Fruit fly (Drosophila melanogaster) whole organism, embryonic: ENCODE results near the gene Pka-C1.
A peak's percentile ranks its signal among the peaks of the same experiment; 100 is the strongest.

Source experiments
- Blimp-1 ChIP-seq: fragments of 200-800 bp; sonication (Bioruptor generic); optimal IDR thresholded peaks from 3 replicates; lab custom pipeline; 2018; ENCODE audit warnings: missing biosample characterization, missing genetic modification characterization, mild to moderate bottlenecking, moderate library complexity, missing genetic modification reagents
- C15 ChIP-seq: fragments of 200-800 bp; sonication (Bioruptor generic); IDR thresholded peaks from 3 replicates; pipeline ENCODE4 v1.3.6; 2022; ENCODE audit warnings: missing biosample characterization, missing genetic modification characterization
- CG10147 ChIP-seq: fragments of 200-800 bp; sonication (Bioruptor generic); optimal IDR thresholded peaks from 2 replicates; lab custom pipeline; 2019; ENCODE audit warnings: missing biosample characterization, mild to moderate bottlenecking, missing genetic modification characterization, moderate library complexity
- CG10209 ChIP-seq: fragments of 200-800 bp; sonication (Bioruptor generic); optimal IDR thresholded peaks from 3 replicates; lab custom pipeline; 2017; ENCODE audit warnings: missing biosample characterization, mild to moderate bottlenecking, missing genetic modification characterization, missing genetic modification reagents
- CG13775 ChIP-seq: fragments of 200-800 bp; sonication (Bioruptor generic); optimal IDR thresholded peaks from 3 replicates; lab custom pipeline; 2017; ENCODE audit warnings: missing biosample characterization, mild to moderate bottlenecking, missing genetic modification characterization
- CG14667 ChIP-seq: fragments of 200-800 bp; sonication (Bioruptor generic); IDR thresholded peaks from 2 replicates; pipeline ENCODE4 v1.3.6; 2022; ENCODE audit warnings: missing biosample characterization, missing genetic modification characterization
- CG1602 ChIP-seq: fragments of 200-800 bp; sonication (Bioruptor generic); optimal IDR thresholded peaks from 3 replicates; lab custom pipeline; 2016; ENCODE audit warnings: missing biosample characterization, missing genetic modification characterization
- CG16779 ChIP-seq: fragments of 200-800 bp; sonication (Bioruptor generic); IDR thresholded peaks from 2 replicates; pipeline ENCODE4 v1.3.6; 2022; ENCODE audit warnings: missing biosample characterization, missing genetic modification characterization
- CG17359 ChIP-seq: fragments of 200-800 bp; sonication (Bioruptor generic); optimal IDR thresholded peaks from 3 replicates; lab custom pipeline; 2018; ENCODE audit warnings: missing biosample characterization, mild to moderate bottlenecking, missing genetic modification characterization, moderate library complexity
- CG17361 ChIP-seq: fragments of 200-800 bp; sonication (Bioruptor generic); IDR thresholded peaks from 3 replicates; pipeline ENCODE4 v1.3.6; 2022; ENCODE audit warnings: missing biosample characterization, missing genetic modification characterization
- CG18011 ChIP-seq: fragments of 200-800 bp; sonication (Bioruptor generic); optimal IDR thresholded peaks from 2 replicates; lab custom pipeline; 2017; ENCODE audit warnings: missing biosample characterization, missing genetic modification characterization, mild to moderate bottlenecking, moderate library complexity, missing genotype
- CG2120 ChIP-seq: fragments of 200-800 bp; sonication (Bioruptor generic); optimal IDR thresholded peaks from 3 replicates; lab custom pipeline; 2016; ENCODE audit warnings: missing biosample characterization, missing genetic modification characterization
- CG2202 ChIP-seq: fragments of 200-800 bp; sonication (Bioruptor generic); optimal IDR thresholded peaks from 2 replicates; lab custom pipeline; 2018; ENCODE audit warnings: missing biosample characterization, mild to moderate bottlenecking, missing genetic modification characterization
- CG31224 ChIP-seq: fragments of 200-800 bp; sonication (Bioruptor generic); IDR thresholded peaks from 2 replicates; pipeline ENCODE4 v1.3.6; 2022; ENCODE audit warnings: missing biosample characterization, missing genetic modification characterization
- CG34422 ChIP-seq: fragments of 200-800 bp; sonication (Bioruptor generic); IDR thresholded peaks from 3 replicates; pipeline ENCODE4 v1.3.6; 2022; ENCODE audit warnings: missing biosample characterization, missing genetic modification characterization
- CG4404 ChIP-seq: fragments of 200-800 bp; sonication (Bioruptor generic); IDR thresholded peaks from 2 replicates; pipeline ENCODE4 v1.3.6; 2022; ENCODE audit warnings: missing biosample characterization, missing genetic modification characterization
- CG4424 ChIP-seq: fragments of 200-800 bp; sonication (Bioruptor generic); optimal IDR thresholded peaks from 3 replicates; lab custom pipeline; 2016; ENCODE audit warnings: missing biosample characterization, missing genetic modification characterization
- CG7271 ChIP-seq: fragments of 200-800 bp; sonication (Bioruptor generic); optimal IDR thresholded peaks from 2 replicates; lab custom pipeline; 2018; ENCODE audit warnings: missing biosample characterization, mild to moderate bottlenecking, missing genetic modification characterization, moderate library complexity
- CG8478 ChIP-seq: fragments of >200 bp; optimal IDR thresholded peaks from 2 replicates; lab custom pipeline; 2018
- CG8765 ChIP-seq: fragments of 200-800 bp; sonication (Bioruptor generic); IDR thresholded peaks from 2 replicates; pipeline ENCODE4 v1.3.6; 2022; ENCODE audit warnings: missing biosample characterization, missing genetic modification characterization
- Deaf1 ChIP-seq: fragments of 200-800 bp; optimal IDR thresholded peaks from 3 replicates; lab custom pipeline; 2019; ENCODE audit warnings: missing biosample characterization, mild to moderate bottlenecking, missing genetic modification characterization, moderate library complexity
- Hand ChIP-seq: fragments of 200-800 bp; sonication (Bioruptor generic); optimal IDR thresholded peaks from 2 replicates; lab custom pipeline; 2017; ENCODE audit warnings: mild to moderate bottlenecking, missing biosample characterization, missing genetic modification reagents, missing genetic modification characterization
- Hr39 ChIP-seq: fragments of >200 bp; optimal IDR thresholded peaks from 2 replicates; lab custom pipeline; 2017
- Jarid2 ChIP-seq: fragments of 200-800 bp; sonication (Bioruptor generic); optimal IDR thresholded peaks from 3 replicates; lab custom pipeline; 2017; ENCODE audit warnings: mild to moderate bottlenecking, missing biosample characterization, missing genetic modification reagents, missing genetic modification characterization
- Mrtf ChIP-seq: fragments of 200-800 bp; sonication (Bioruptor generic); IDR thresholded peaks from 3 replicates; pipeline ENCODE4 v1.3.6; 2022; ENCODE audit warnings: missing biosample characterization, missing genetic modification characterization
- Oli ChIP-seq: fragments of 200-800 bp; sonication (Bioruptor generic); optimal IDR thresholded peaks from 2 replicates; lab custom pipeline; 2018; ENCODE audit warnings: missing biosample characterization, mild to moderate bottlenecking, missing genetic modification characterization, moderate library complexity
- Tbp ChIP-seq: fragments of >200 bp; optimal IDR thresholded peaks from 2 replicates; lab custom pipeline; 2018; ENCODE audit warnings: missing biosample characterization, missing genetic modification characterization
- ab ChIP-seq: fragments of 200-800 bp; sonication (Bioruptor generic); optimal IDR thresholded peaks from 2 replicates; lab custom pipeline; 2016; ENCODE audit warnings: missing biosample characterization, missing genetic modification characterization
- abd-A ChIP-seq: fragments of 200-800 bp; sonication (Bioruptor generic); optimal IDR thresholded peaks from 3 replicates; lab custom pipeline; 2019; ENCODE audit warnings: missing biosample characterization, mild to moderate bottlenecking, missing genetic modification characterization, moderate library complexity
- ac ChIP-seq: fragments of 200-800 bp; sonication (Bioruptor generic); optimal IDR thresholded peaks from 3 replicates; lab custom pipeline; 2017; ENCODE audit warnings: missing biosample characterization, mild to moderate bottlenecking, missing genetic modification characterization
- ap ChIP-seq: fragments of 200-800 bp; sonication (Bioruptor generic); IDR thresholded peaks from 2 replicates; pipeline ENCODE4 v1.3.6; 2022; ENCODE audit warnings: missing biosample characterization, missing genetic modification characterization
- az2 ChIP-seq: fragments of 200-800 bp; sonication (Bioruptor generic); optimal IDR thresholded peaks from 3 replicates; lab custom pipeline; 2016; ENCODE audit warnings: missing biosample characterization, missing genetic modification characterization
- bcd ChIP-seq: fragments of 200-800 bp; sonication (Bioruptor generic); optimal IDR thresholded peaks from 2 replicates; lab custom pipeline; 2017; ENCODE audit warnings: missing biosample characterization, mild to moderate bottlenecking, missing genetic modification characterization
- disco-r ChIP-seq: fragments of 200-800 bp; sonication (Bioruptor generic); optimal IDR thresholded peaks from 2 replicates; lab custom pipeline; 2016; ENCODE audit warnings: missing biosample characterization, missing genetic modification characterization
- dmrt11E ChIP-seq: fragments of 200-800 bp; sonication (Bioruptor generic); optimal IDR thresholded peaks from 3 replicates; lab custom pipeline; 2018; ENCODE audit warnings: missing biosample characterization, mild to moderate bottlenecking, missing genetic modification characterization, moderate library complexity
- eyg ChIP-seq: fragments of 200-800 bp; sonication (Bioruptor generic); optimal IDR thresholded peaks from 3 replicates; lab custom pipeline; 2016; ENCODE audit warnings: missing biosample characterization, missing genetic modification characterization
- fd3F ChIP-seq: fragments of 200-800 bp; sonication (Bioruptor generic); optimal IDR thresholded peaks from 2 replicates; lab custom pipeline; 2018; ENCODE audit warnings: missing biosample characterization, mild to moderate bottlenecking, missing genetic modification characterization, moderate library complexity
- gem ChIP-seq: fragments of 200-800 bp; sonication (Bioruptor generic); optimal IDR thresholded peaks from 2 replicates; lab custom pipeline; 2019; ENCODE audit warnings: missing biosample characterization, mild to moderate bottlenecking, missing genetic modification characterization, moderate library complexity
- gt ChIP-seq: fragments of 200-800 bp; sonication (Bioruptor generic); IDR thresholded peaks from 2 replicates; pipeline ENCODE4 v1.3.6; 2022; ENCODE audit warnings: missing biosample characterization, missing genetic modification characterization
- hkb ChIP-seq, 2 experiments: fragments of 200-800 bp in 1 of 2; fragments of >200 bp in 1 of 2; sonication (Bioruptor generic) in 1 of 2; IDR thresholded peaks in 1 of 2; optimal IDR thresholded peaks in 1 of 2; 2 replicates each; pipeline versions ENCODE4 v1.3.6 to Lab custom; 2017 to 2022; ENCODE audit warnings: missing biosample characterization in 1 of 2, missing genetic modification characterization in 1 of 2
- ind ChIP-seq: fragments of 200-800 bp; sonication (Bioruptor generic); optimal IDR thresholded peaks from 3 replicates; lab custom pipeline; 2016; ENCODE audit warnings: missing biosample characterization, missing genetic modification characterization
- jumu ChIP-seq: fragments of 200-800 bp; sonication (Bioruptor generic); optimal IDR thresholded peaks from 3 replicates; lab custom pipeline; 2016; ENCODE audit warnings: missing biosample characterization, missing genetic modification characterization
- knrl ChIP-seq: fragments of 200-800 bp; sonication (Bioruptor generic); IDR thresholded peaks from 3 replicates; pipeline ENCODE4 v1.3.6; 2022; ENCODE audit warnings: missing biosample characterization, missing genetic modification characterization; ENCODE audit not compliant: partially characterized antibody
- nom ChIP-seq: fragments of 200-800 bp; sonication (Bioruptor generic); optimal IDR thresholded peaks from 2 replicates; lab custom pipeline; 2017; ENCODE audit warnings: missing biosample characterization, missing genetic modification characterization, mild to moderate bottlenecking, moderate library complexity, missing genetic modification reagents
- onecut ChIP-seq: fragments of 200-800 bp; sonication (Bioruptor generic); IDR thresholded peaks from 2 replicates; pipeline ENCODE4 v1.3.6; 2022; ENCODE audit warnings: missing biosample characterization, missing genetic modification characterization
- pfk ChIP-seq: fragments of 200-800 bp; sonication (Bioruptor generic); optimal IDR thresholded peaks from 2 replicates; lab custom pipeline; 2018; ENCODE audit warnings: missing biosample characterization, mild to moderate bottlenecking, missing genetic modification characterization, moderate library complexity
- phol ChIP-seq: fragments of 200-800 bp; sonication (Bioruptor generic); optimal IDR thresholded peaks from 3 replicates; lab custom pipeline; 2018; ENCODE audit warnings: missing biosample characterization, mild to moderate bottlenecking, missing genetic modification characterization, moderate library complexity
- rib ChIP-seq: fragments of 200-800 bp; sonication (Bioruptor generic); IDR thresholded peaks from 2 replicates; pipeline ENCODE4 v1.3.6; 2022; ENCODE audit warnings: missing biosample characterization, missing genetic modification characterization
- row ChIP-seq: fragments of 200-800 bp; sonication (Bioruptor generic); IDR thresholded peaks from 3 replicates; pipeline ENCODE4 v1.3.6; 2022; ENCODE audit warnings: missing biosample characterization, missing genetic modification characterization
- schlank ChIP-seq: fragments of 200-800 bp; sonication (Bioruptor generic); optimal IDR thresholded peaks from 2 replicates; lab custom pipeline; 2018; ENCODE audit warnings: missing biosample characterization, mild to moderate bottlenecking, missing genetic modification characterization
- unpg ChIP-seq: fragments of 200-800 bp; sonication (Bioruptor generic); optimal IDR thresholded peaks from 3 replicates; lab custom pipeline; 2018; ENCODE audit warnings: missing biosample characterization, mild to moderate bottlenecking, missing genetic modification characterization, moderate library complexity

Gene Pka-C1

DNA sequence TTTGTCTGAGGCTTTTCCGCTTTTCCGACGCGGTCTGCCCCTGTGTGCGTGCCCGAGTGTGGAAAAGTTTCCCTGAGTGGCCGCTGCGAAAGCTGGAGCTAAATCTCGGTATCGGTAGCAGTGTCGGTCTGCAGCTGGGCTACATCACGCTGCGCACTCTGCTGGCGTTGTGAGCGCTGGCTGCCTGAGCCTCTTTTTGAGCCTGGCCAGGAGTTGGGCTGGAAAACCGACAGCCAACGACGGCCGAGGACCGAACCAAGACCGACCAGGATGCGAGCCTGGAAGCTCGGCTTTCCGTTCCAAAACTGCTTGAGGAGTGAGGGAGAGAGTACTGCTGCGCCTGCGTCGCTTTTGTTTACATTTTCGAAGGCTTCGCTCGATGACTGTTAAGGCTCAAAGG lies 44.7 kb upstream of the Pka-C1 start (continued):
- 0 out of 2 replicates have a peak, but pooled peaks have one; percentile 24 for TF ChIP-seq CG16779
- 0 out of 3 replicates have a peak, but pooled peaks have one; percentile 7 for TF ChIP-seq knrl (GFP tag; lab: Robert Waterston, UW)
- no peak for TF ChIP-seq CG8478 (lab: Kevin White, UChicago)
- TF ChIP-seq bcd (GFP tag; lab: Kevin White, UChicago): no peak
- TF ChIP-seq CG13775 (GFP tag; lab: Kevin White, UChicago): no peak
- no peak for TF ChIP-seq eyg (GFP tag; lab: Kevin White, UChicago)
- peak; percentile 92 for TF ChIP-seq Deaf1 (tag; lab: Kevin White, UChicago)
- TF ChIP-seq Hand (GFP tag; lab: Kevin White, UChicago): no peak
- TF ChIP-seq nom (GFP tag; lab: Kevin White, UChicago): no peak
- TF ChIP-seq CG10209: no peak
- TF ChIP-seq Mrtf (GFP tag; lab: Robert Waterston, UW): no peak
- no peak for TF ChIP-seq ap (GFP tag; lab: Robert Waterston, UW)
- no peak for TF ChIP-seq CG18011 (GFP tag; lab: Kevin White, UChicago)
- no peak for TF ChIP-seq ab (GFP tag; lab: Kevin White, UChicago)
- TF ChIP-seq C15 (GFP tag; lab: Robert Waterston, UW): no peak
- TF ChIP-seq CG4404 (GFP tag; lab: Robert Waterston, UW): no peak
- no peak for TF ChIP-seq fd3F (GFP tag; lab: Kevin White, UChicago)
- no peak for TF ChIP-seq az2
- TF ChIP-seq Hr39 (lab: Kevin White, UChicago): no peak
- TF ChIP-seq CG34422: no peak
- TF ChIP-seq CG17361 (GFP tag; lab: Robert Waterston, UW): no peak
- TF ChIP-seq jumu (GFP tag; lab: Kevin White, UChicago): no peak
- no peak for TF ChIP-seq CG2202
- TF ChIP-seq pfk (GFP tag; lab: Kevin White, UChicago): no peak
- TF ChIP-seq ac: no peak
- TF ChIP-seq CG1602 (GFP tag; lab: Kevin White, UChicago): no peak
- no peak for TF ChIP-seq schlank (tag; lab: Kevin White, UChicago)
- TF ChIP-seq CG31224 (GFP tag; lab: Robert Waterston, UW): 0 out of 2 replicates have a peak, but pooled peaks have one; percentile 9
- no peak for TF ChIP-seq unpg
- no peak for TF ChIP-seq disco-r (GFP tag; lab: Kevin White, UChicago)
- no peak for TF ChIP-seq CG4424 (GFP tag; lab: Kevin White, UChicago)
- peak; percentile 64 for TF ChIP-seq abd-A

DNA sequence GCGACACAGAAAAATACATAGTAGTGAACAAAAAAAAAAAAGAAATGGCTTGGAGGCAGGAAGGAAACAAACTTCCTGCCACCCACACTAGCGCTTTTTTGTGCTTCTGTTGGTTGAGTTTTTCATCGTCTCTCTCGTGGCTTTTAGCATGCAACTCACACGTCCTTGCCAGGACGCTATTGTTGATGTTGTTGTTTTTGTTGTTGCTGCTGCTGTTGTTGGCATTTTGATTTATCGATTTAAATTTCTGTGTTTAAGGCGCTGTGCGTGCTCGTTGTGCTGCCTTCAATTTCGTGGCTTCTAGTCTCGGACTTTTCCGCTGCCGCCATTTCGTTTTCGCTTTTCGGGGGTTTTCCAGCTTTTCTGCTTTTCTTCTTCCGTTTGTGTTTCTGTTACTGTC lies 40.6 kb upstream of the Pka-C1 start:
- TF ChIP-seq hkb (optimal IDR thresholded peaks at IDR 0.05; lab: Kevin White, UChicago): no peak
- TF ChIP-seq hkb (GFP tag; IDR thresholded peaks at IDR 0.05; lab: Robert Waterston, UW): no peak
- TF ChIP-seq onecut (GFP tag; lab: Robert Waterston, UW): peak; percentile 67
- no peak for TF ChIP-seq gt (GFP tag; lab: Robert Waterston, UW)
- no peak for TF ChIP-seq Tbp (GFP tag; lab: Kevin White, UChicago)
- TF ChIP-seq dmrt11E (tag; lab: Kevin White, UChicago): no peak

DNA sequence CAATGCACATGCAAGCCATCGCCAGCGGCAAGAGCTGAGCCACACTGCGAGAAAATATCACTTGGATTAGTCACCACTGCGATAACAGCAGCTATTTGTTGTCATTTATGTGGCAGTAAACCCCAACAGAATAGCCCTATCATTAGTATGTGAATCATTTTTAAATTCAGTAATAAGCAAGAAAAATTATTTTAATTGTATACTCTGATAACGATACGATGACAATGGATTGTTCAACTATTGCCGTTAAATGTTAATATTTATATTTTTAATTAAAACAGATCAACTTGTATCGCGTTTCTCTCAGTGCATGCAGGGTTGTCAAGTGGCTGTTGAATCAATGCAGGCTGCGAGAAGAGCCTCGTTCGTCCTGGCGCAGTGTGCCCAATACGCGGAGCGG lies 38.7 kb upstream of the Pka-C1 start:
- peak; percentile 34 for TF ChIP-seq phol (tag; lab: Kevin White, UChicago)
- peak; percentile 42 for TF ChIP-seq Oli (tag; lab: Kevin White, UChicago)
- TF ChIP-seq Blimp-1: peak; percentile 8
- TF ChIP-seq CG8765 (GFP tag; lab: Robert Waterston, UW): no peak
- peak; percentile 32 for TF ChIP-seq CG17359 (tag; lab: Kevin White, UChicago)
- TF ChIP-seq CG14667 (GFP tag; lab: Robert Waterston, UW): no peak
- TF ChIP-seq gem (tag; lab: Kevin White, UChicago): peak; percentile 46
- TF ChIP-seq rib: no peak
- peak; percentile 0 for TF ChIP-seq CG10147 (GFP tag; lab: Kevin White, UChicago)
- TF ChIP-seq Jarid2 (GFP tag; lab: Kevin White, UChicago): no peak
- peak; percentile 2 for TF ChIP-seq CG2120 (GFP tag; lab: Kevin White, UChicago)
- TF ChIP-seq ind (GFP tag; lab: Kevin White, UChicago): peak; percentile 13
- peak; percentile 22 for TF ChIP-seq unpg
- TF ChIP-seq CG7271 (tag; lab: Kevin White, UChicago): no peak
- TF ChIP-seq row (GFP tag; lab: Robert Waterston, UW): peak; percentile 36; the same call in 2 of the 3 replicates
